Worm (Caenorhabditis elegans): ENCODE measurements around the gene mig-6.

DNA sequence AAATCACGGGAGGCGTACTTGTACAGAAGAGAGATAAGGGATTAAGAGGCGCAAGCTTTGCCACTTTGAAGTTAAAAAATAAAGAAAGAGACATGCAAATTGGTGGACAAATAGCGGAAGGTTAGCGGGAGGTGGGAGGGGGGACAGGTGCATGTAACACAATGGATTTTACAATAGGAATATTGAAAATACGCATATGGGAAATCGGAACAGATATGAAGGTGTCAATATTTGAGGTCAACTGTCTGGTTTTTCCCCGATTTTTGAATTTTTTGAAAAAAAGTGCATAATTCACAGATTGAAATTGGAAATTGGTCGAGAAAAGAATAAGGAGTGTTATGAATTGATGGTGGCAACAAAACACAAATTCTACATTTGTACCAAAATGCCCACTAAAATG, 34.8 kb downstream of the mig-6 start, which contains the start of gene C37C3.17:
- TF ChIP-seq snpc-4 (tag; optimal IDR thresholded peaks at IDR 0.05) (no peak), sptf-1 (tag; optimal IDR thresholded peaks at IDR 0.05) (no peak), tbx-8 (GFP tag; optimal IDR thresholded peaks at IDR 0.05) (no peak), nhr-12 (tag; optimal IDR thresholded peaks at IDR 0.05) (no peak), elt-3 (tag; optimal IDR thresholded peaks at IDR 0.05) (no peak), lin-13 (tag; optimal IDR thresholded peaks at IDR 0.05) (no peak), unc-62 (GFP tag; optimal IDR thresholded peaks at IDR 0.05) (no peak), mep-1 (tag; optimal IDR thresholded peaks at IDR 0.05) (no peak), nhr-237 (tag; optimal IDR thresholded peaks at IDR 0.05) (no peak), nhr-28 (tag; optimal IDR thresholded peaks at IDR 0.05) (no peak), flh-1 (GFP tag; optimal IDR thresholded peaks at IDR 0.05) (no peak), unc-120 (tag; optimal IDR thresholded peaks at IDR 0.05; ENCODE audit: poor library complexity, severe bottlenecking) (no peak)

Measured in whole organism, mixed stage, embryonic.